Worm (Caenorhabditis elegans) whole organism, L4 larva: Measurements from ENCODE around the gene pph-6.

ENCODE experiments used
- daf-19 ChIP-seq: fragments of 200-800 bp; sonication (Bioruptor generic); conservative IDR thresholded peaks from 2 replicates; pipeline ENCODE4 v1.3.6; 2022; ENCODE audit warnings: missing genetic modification characterization, missing compliant biosample characterization
- lin-39 ChIP-seq: fragments of 150-350 bp; optimal IDR thresholded peaks from 2 replicates; lab custom pipeline; 2014; ENCODE audit warnings: missing biosample characterization, missing genetic modification reagents, missing genetic modification characterization
- mes-2 ChIP-seq: sonication (generic microtip); optimal IDR thresholded peaks from 2 replicates; lab custom pipeline; 2016; ENCODE audit warnings: missing genotype, mild to moderate bottlenecking, missing genetic modification characterization, missing compliant biosample characterization; ENCODE audit not compliant: poor library complexity, severe bottlenecking
- pha-4 ChIP-seq, 2 experiments: fragments of 150-350 bp in 1 of 2; fragments of 200-800 bp in 1 of 2; sonication (Bioruptor generic) in 1 of 2; IDR thresholded peaks in 1 of 2; optimal IDR thresholded peaks in 1 of 2; 2 replicates each; pipeline versions ENCODE4 v1.3.6 to Lab custom; 2014 to 2022; ENCODE audit warnings: missing genetic modification characterization in 2 of 2, missing genetic modification reagents in 2 of 2, missing biosample characterization in 1 of 2, missing compliant biosample characterization in 1 of 2

DNA sequence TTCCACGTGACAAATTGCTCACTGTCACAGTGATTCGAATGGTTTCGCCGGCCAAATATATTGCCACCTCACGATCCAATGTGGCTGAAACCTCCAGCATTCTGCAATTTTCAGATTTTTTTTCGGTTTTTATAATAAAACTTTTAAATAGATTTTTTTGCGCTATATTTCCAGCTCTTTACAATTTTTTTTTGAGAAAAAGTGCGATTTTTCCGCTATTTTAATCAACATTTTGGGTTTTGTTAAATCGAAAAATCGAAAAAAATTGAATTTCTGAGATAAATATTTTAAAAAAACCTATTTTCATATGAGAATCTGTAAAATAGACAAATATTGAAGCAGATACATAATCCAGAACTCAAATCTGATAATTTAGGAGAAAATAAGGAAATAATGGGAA, 37.5 kb downstream of the pph-6 start, which contains the start of gene M01F1.9:
- TF ChIP-seq mes-2 (no peak), daf-19 (GFP tag; lab: Robert Waterston, UW) (no peak), pha-4 (GFP tag; IDR thresholded peaks at IDR 0.05; lab: Robert Waterston, UW) (no peak), pha-4 (tag; optimal IDR thresholded peaks at IDR 0.05; lab: Kevin White, UChicago) (no peak), lin-39 (tag; lab: Kevin White, UChicago) (no peak)
